Worm (Caenorhabditis elegans) whole organism, mixed stage, embryonic: ENCODE data around the gene dnj-24.

Experiments used
- M03D4.4 ChIP-seq: sonication (generic microtip); optimal IDR thresholded peaks from 2 replicates; lab custom pipeline; 2017; ENCODE audit warnings: mild to moderate bottlenecking, missing genetic modification characterization, missing compliant biosample characterization
- bed-3 ChIP-seq: fragments of 200-800 bp; sonication (Bioruptor generic); optimal IDR thresholded peaks from 3 replicates; lab custom pipeline; 2018; ENCODE audit warnings: mild to moderate bottlenecking, missing genetic modification characterization, moderate library complexity, missing compliant biosample characterization
- blmp-1 ChIP-seq: fragments of 150-350 bp; optimal IDR thresholded peaks from 2 replicates; lab custom pipeline; 2014; ENCODE audit warnings: missing biosample characterization, missing genetic modification characterization
- ceh-39 ChIP-seq: fragments of 150-350 bp; optimal IDR thresholded peaks from 2 replicates; lab custom pipeline; 2014; ENCODE audit warnings: missing biosample characterization, missing genetic modification characterization
- ceh-43 ChIP-seq: fragments of 200-800 bp; sonication (Bioruptor generic); optimal IDR thresholded peaks from 2 replicates; lab custom pipeline; 2018; ENCODE audit warnings: mild to moderate bottlenecking, missing genetic modification characterization, moderate library complexity, missing compliant biosample characterization
- ceh-83 ChIP-seq: fragments of 200-800 bp; sonication (Bioruptor generic); optimal IDR thresholded peaks from 2 replicates; lab custom pipeline; 2018; ENCODE audit warnings: mild to moderate bottlenecking, missing genetic modification characterization, missing compliant biosample characterization
- ces-1 ChIP-seq: fragments of 150-350 bp; optimal IDR thresholded peaks from 2 replicates; lab custom pipeline; 2014; ENCODE audit warnings: missing biosample characterization, missing genetic modification reagents, missing genetic modification characterization
- elt-1 ChIP-seq: sonication (generic microtip); optimal IDR thresholded peaks from 2 replicates; lab custom pipeline; 2017; ENCODE audit warnings: missing genetic modification characterization, mild to moderate bottlenecking, missing compliant biosample characterization, antibody characterized with exemption, moderate library complexity, borderline replicate concordance; ENCODE audit not compliant: insufficient read depth
- elt-3 ChIP-seq: fragments of 150-350 bp; optimal IDR thresholded peaks from 2 replicates; lab custom pipeline; 2014; ENCODE audit warnings: missing biosample characterization, missing genetic modification characterization
- ham-2 ChIP-seq: fragments of 200-800 bp; sonication (Bioruptor generic); optimal IDR thresholded peaks from 2 replicates; lab custom pipeline; 2018; ENCODE audit warnings: mild to moderate bottlenecking, missing genetic modification characterization, missing compliant biosample characterization
- hlh-1 ChIP-seq: fragments of 150-350 bp; optimal IDR thresholded peaks from 2 replicates; lab custom pipeline; 2014; ENCODE audit warnings: missing biosample characterization, missing genetic modification reagents, missing genetic modification characterization
- lin-13 ChIP-seq: fragments of 150-350 bp; optimal IDR thresholded peaks from 2 replicates; lab custom pipeline; 2014; ENCODE audit warnings: missing biosample characterization, missing genetic modification characterization
- lin-32 ChIP-seq: fragments of 200-800 bp; sonication (Bioruptor generic); optimal IDR thresholded peaks from 2 replicates; lab custom pipeline; 2018; ENCODE audit warnings: mild to moderate bottlenecking, missing genetic modification characterization, missing compliant biosample characterization
- lsy-2 ChIP-seq: fragments of 150-350 bp; optimal IDR thresholded peaks from 2 replicates; lab custom pipeline; 2014; ENCODE audit warnings: missing biosample characterization, missing genetic modification characterization
- mab-5 ChIP-seq: fragments of 150-350 bp; optimal IDR thresholded peaks from 2 replicates; lab custom pipeline; 2014; ENCODE audit warnings: missing biosample characterization, missing genetic modification characterization
- mep-1 ChIP-seq: fragments of 150-350 bp; optimal IDR thresholded peaks from 2 replicates; lab custom pipeline; 2017; ENCODE audit warnings: missing biosample characterization, missing genetic modification reagents, missing genetic modification characterization, inconsistent platforms
- nhr-2 ChIP-seq: fragments of 150-350 bp; optimal IDR thresholded peaks from 2 replicates; lab custom pipeline; 2014; ENCODE audit warnings: missing biosample characterization, missing genetic modification characterization
- nhr-237 ChIP-seq: fragments of 150-350 bp; optimal IDR thresholded peaks from 2 replicates; lab custom pipeline; 2014; ENCODE audit warnings: missing biosample characterization, missing genetic modification characterization
- nhr-28 ChIP-seq: fragments of 150-350 bp; optimal IDR thresholded peaks from 2 replicates; lab custom pipeline; 2014; ENCODE audit warnings: missing biosample characterization, missing genetic modification characterization
- nhr-76 ChIP-seq: sonication (generic microtip); optimal IDR thresholded peaks from 2 replicates; lab custom pipeline; 2017; ENCODE audit warnings: missing biosample characterization, missing genetic modification characterization
- pha-4 ChIP-seq: fragments of 150-350 bp; optimal IDR thresholded peaks from 2 replicates; lab custom pipeline; 2018; ENCODE audit warnings: missing biosample characterization, missing genetic modification reagents, missing genetic modification characterization
- sem-2 ChIP-seq: fragments of 200-800 bp; sonication (Bioruptor generic); optimal IDR thresholded peaks from 2 replicates; lab custom pipeline; 2018; ENCODE audit warnings: mild to moderate bottlenecking, missing genetic modification characterization, missing compliant biosample characterization
- snpc-4 ChIP-seq: fragments of 150-350 bp; optimal IDR thresholded peaks from 2 replicates; lab custom pipeline; 2014; ENCODE audit warnings: missing biosample characterization, missing genetic modification characterization
- sptf-1 ChIP-seq: sonication (generic microtip); optimal IDR thresholded peaks from 2 replicates; lab custom pipeline; 2017; ENCODE audit warnings: mild to moderate bottlenecking, missing genetic modification characterization, moderate library complexity, missing compliant biosample characterization
- tbx-8 ChIP-seq: fragments of 200-800 bp; sonication (Bioruptor generic); optimal IDR thresholded peaks from 2 replicates; lab custom pipeline; 2018; ENCODE audit warnings: mild to moderate bottlenecking, missing genetic modification characterization, moderate library complexity, missing compliant biosample characterization
- unc-120 ChIP-seq: sonication (generic microtip); optimal IDR thresholded peaks from 2 replicates; lab custom pipeline; 2017; ENCODE audit warnings: missing genetic modification characterization, missing compliant biosample characterization; ENCODE audit not compliant: poor library complexity, severe bottlenecking
- unc-39 ChIP-seq: fragments of 150-350 bp; optimal IDR thresholded peaks from 2 replicates; lab custom pipeline; 2014; ENCODE audit warnings: missing biosample characterization, missing genetic modification characterization
- unc-62 ChIP-seq: fragments of 150-350 bp; optimal IDR thresholded peaks from 2 replicates; lab custom pipeline; 2014; ENCODE audit warnings: missing biosample characterization, missing genetic modification reagents, missing genetic modification characterization
- zip-8 ChIP-seq: fragments of 150-350 bp; optimal IDR thresholded peaks from 2 replicates; lab custom pipeline; 2014; ENCODE audit warnings: missing biosample characterization, missing genetic modification characterization
- ztf-11 ChIP-seq: fragments of 150-350 bp; optimal IDR thresholded peaks from 2 replicates; lab custom pipeline; 2014; ENCODE audit warnings: missing biosample characterization, missing genetic modification characterization

dnj-24 gene

DNA sequence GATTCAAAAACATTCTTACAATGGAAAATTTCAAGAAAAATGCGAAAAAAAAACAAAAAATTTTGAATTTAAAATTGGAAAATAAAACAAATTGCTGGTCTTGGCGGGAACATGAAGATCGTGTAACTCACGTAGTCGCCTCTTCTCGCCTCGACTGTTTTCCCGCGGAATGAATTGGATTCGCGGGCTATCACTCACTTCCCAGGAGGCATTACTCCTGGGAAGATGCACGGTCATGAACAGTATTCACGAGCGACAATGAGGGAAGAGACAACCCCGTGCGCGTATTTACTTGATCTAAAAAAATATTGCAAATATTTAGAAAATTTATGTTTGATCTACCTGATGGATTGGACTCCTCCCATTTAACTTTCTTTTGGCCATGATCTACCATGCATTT, 17.6 kb downstream of the dnj-24 start:
- TF ChIP-seq tbx-8 (no peak), elt-3 (tag; lab: Kevin White, UChicago) (no peak), pha-4 (tag; lab: Kevin White, UChicago) (no peak), nhr-2 (no peak), ces-1 (no peak), nhr-237 (tag; lab: Kevin White, UChicago) (no peak)

DNA sequence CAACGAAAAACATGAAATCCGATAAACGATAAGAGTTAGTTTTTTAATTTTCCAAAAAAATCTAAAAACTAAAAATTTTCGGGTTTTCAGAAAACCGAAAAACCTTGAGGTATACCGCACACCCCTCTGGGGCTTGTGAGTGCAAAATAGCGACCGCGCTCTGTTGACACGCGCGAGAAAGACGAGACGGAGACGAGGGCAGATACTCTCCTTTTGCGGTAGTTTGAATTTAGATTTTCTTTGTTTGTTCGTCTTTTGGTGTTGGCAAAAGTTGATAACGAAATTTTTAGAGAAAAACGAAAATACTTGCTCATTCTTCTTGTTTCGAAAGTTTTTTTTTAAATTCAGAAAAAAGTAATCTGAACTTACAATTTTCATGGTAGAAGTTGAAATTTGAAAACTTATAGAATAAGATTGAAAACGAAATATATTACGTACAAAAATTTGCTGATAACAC, 18.2 kb downstream of the dnj-24 start, which contains the start of the genes W03A5.2 and Y32H12A.8:
TSS of gene W03A5.2 (plus strand) at position 407 of the 457 bp plus-strand sequence.
TSS of gene Y32H12A.8 (minus strand) at position 410 of the 457 bp plus-strand sequence.
- peak; percentile 68 for TF ChIP-seq lsy-2 (tag; lab: Kevin White, UChicago)
- peak; percentile 6 for TF ChIP-seq hlh-1 (tag; lab: Kevin White, UChicago)
- peak; percentile 29 for TF ChIP-seq mep-1
- no peak for TF ChIP-seq snpc-4 (tag; lab: Kevin White, UChicago)
- peak; percentile 24 for TF ChIP-seq pha-4 (tag; lab: Kevin White, UChicago)
- TF ChIP-seq blmp-1 (tag; lab: Kevin White, UChicago): no peak
- TF ChIP-seq unc-120 (tag; lab: Kevin White, UChicago): peak; percentile 88
- TF ChIP-seq zip-8 (tag; lab: Kevin White, UChicago): no peak
- TF ChIP-seq nhr-237 (tag; lab: Kevin White, UChicago): peak; percentile 33

DNA sequence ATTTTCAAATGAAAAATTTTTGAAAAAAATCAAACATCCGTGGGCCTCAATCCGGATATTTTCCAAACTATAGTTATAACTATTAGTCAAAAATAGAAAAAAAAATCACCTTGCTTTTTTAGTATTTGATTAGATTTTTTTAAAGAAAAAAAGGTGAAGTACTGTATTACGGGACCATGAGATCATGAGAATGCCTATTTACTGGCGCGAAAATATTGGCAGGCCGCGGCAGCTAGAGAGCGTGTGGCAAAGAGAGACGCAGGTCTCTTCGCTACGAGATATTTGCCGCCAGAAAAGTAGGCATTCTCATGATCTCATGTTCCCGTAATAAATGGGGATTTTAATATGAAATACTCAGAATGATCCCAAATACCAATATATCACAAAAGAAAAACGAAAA, 18.9 kb downstream of the dnj-24 start:
- TF ChIP-seq hlh-1 (tag; lab: Kevin White, UChicago) (no peak), tbx-8 (no peak), unc-120 (tag; lab: Kevin White, UChicago) (no peak), nhr-28 (tag; lab: Kevin White, UChicago) (no peak), unc-39 (tag; lab: Kevin White, UChicago) (no peak), ztf-11 (tag; lab: Kevin White, UChicago) (no peak), lin-32 (GFP tag; lab: Kevin White, UChicago) (no peak), sptf-1 (tag; lab: Kevin White, UChicago) (no peak)

DNA sequence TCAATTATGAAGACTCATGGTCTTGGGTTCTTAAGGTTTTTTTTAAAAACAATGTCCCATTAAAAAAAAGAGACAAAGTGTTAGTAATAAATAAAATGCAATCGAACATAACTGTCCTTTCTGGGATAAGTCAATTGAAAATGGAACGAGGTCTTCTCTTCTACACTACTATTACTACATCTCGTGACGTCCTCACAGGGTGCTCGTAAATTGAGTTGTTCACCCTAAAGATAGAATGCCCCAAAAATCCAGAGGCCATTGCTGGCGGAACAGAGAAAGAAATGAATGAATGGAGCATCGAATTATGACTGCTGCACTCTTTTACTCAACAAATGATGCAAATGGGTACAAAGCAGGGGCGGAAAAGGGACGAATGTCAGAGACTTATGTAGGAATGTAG, 21.5 kb downstream of the dnj-24 start:
- no peak for TF ChIP-seq ztf-11 (tag; lab: Kevin White, UChicago)
- TF ChIP-seq ces-1: peak; percentile 90
- TF ChIP-seq, all 35 proteins: peak for 1

DNA sequence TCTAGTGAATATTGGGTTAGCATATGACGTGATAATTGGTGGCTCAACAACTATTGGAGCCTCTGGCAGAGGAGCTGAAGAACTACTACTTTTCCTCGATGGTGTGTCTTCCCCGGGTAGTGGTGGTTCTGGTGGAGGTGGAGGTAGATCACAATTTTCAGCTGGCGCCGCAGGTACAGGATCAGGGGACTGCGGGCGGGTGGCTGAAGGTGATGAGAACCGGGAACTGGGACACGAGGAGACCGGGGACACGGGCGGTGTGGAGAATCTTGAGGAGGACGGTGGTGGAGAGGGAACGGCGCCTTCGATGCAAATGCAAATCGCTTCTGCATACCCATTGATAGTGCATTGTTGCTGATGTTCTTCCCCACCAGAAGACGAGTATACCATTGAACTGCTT, 28.1 kb downstream of the dnj-24 start:
- TF ChIP-seq lin-13: no peak
- no peak for TF ChIP-seq blmp-1 (tag; lab: Kevin White, UChicago)
- TF ChIP-seq unc-62 (GFP tag; lab: Kevin White, UChicago): no peak
- TF ChIP-seq lin-32 (GFP tag; lab: Kevin White, UChicago): no peak
- TF ChIP-seq nhr-76 (tag; lab: Kevin White, UChicago): no peak
- TF ChIP-seq nhr-237 (tag; lab: Kevin White, UChicago): no peak
- no peak for TF ChIP-seq bed-3
- no peak for TF ChIP-seq sem-2 (GFP tag; lab: Kevin White, UChicago)
- no peak for TF ChIP-seq ceh-43

DNA sequence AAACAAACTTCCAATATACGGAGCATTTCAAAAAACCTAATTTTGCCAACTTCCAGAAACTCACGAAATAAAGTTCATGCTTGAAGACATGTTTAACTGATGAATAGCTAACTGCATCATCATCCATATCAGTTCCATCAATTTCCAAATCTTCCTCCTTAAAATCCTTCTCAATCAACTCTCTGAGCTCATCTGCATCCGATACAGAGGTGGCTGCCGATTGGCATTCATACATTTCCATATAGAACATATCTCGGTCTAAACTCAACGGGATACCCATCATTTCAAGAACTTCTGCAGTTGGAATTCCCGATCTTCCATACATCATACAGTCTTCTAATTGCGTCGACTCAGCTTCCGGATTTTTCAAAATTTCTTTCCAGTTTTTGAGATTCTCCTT, 34.5 kb downstream of the dnj-24 start:
- TF ChIP-seq mab-5 (tag; lab: Kevin White, UChicago) (no peak), ceh-39 (tag; lab: Kevin White, UChicago) (no peak), unc-39 (tag; lab: Kevin White, UChicago) (no peak), nhr-76 (tag; lab: Kevin White, UChicago) (no peak), unc-120 (tag; lab: Kevin White, UChicago) (no peak), mep-1 (no peak), lsy-2 (tag; lab: Kevin White, UChicago) (no peak), zip-8 (tag; lab: Kevin White, UChicago) (no peak), nhr-28 (tag; lab: Kevin White, UChicago) (no peak), M03D4.4 (tag; lab: Kevin White, UChicago) (no peak), sem-2 (GFP tag; lab: Kevin White, UChicago) (no peak), elt-3 (tag; lab: Kevin White, UChicago) (no peak), nhr-237 (tag; lab: Kevin White, UChicago) (no peak), elt-1 (tag; lab: Kevin White, UChicago) (no peak), ceh-83 (GFP tag; lab: Kevin White, UChicago) (no peak), ham-2 (GFP tag; lab: Kevin White, UChicago) (no peak), lin-13 (no peak), blmp-1 (tag; lab: Kevin White, UChicago) (no peak), snpc-4 (tag; lab: Kevin White, UChicago) (no peak)
- TF ChIP-seq, all 35 proteins: peak for 0
